Worm (Caenorhabditis elegans): Measurements from ENCODE around the gene col-180.

- TF ChIP-seq ceh-36 (tag; optimal IDR thresholded peaks at IDR 0.05) = no peak
- no peak for TF ChIP-seq tbx-37 (GFP tag; conservative IDR thresholded peaks at IDR 0.05)
- no peak for TF ChIP-seq ceh-13 (GFP tag; optimal IDR thresholded peaks at IDR 0.05)
- TF ChIP-seq B0310.2 (tag; optimal IDR thresholded peaks at IDR 0.05) = no peak
- no peak for TF ChIP-seq hmbx-1 (tag; optimal IDR thresholded peaks at IDR 0.05)
- no peak for TF ChIP-seq ama-1 (optimal IDR thresholded peaks at IDR 0.05)
- TF ChIP-seq hnd-1 (tag; optimal IDR thresholded peaks at IDR 0.05) = no peak
- TF ChIP-seq tbx-11 (GFP tag; IDR thresholded peaks at IDR 0.05) = no peak
- no peak for TF ChIP-seq flt-1 (GFP tag; IDR thresholded peaks at IDR 0.05)
These were observed 15.4 kb downstream of the col-180 start, which contains the start of gene C44C10.12 for ce11 chrX:11696696-11697095.

All from whole organism, early embryonic.